Fruit fly (Drosophila melanogaster): ENCODE results near the gene Gr63a.
A peak's percentile ranks its signal among the peaks of the same experiment; 100 is the strongest.

Gr63a gene

dm6 chr3L:3927462-3927861, 31.1 kb upstream of the Gr63a start:
- TF ChIP-seq noc (tag; optimal IDR thresholded peaks at IDR 0.05), result no peak

- TF ChIP-seq noc (tag; optimal IDR thresholded peaks at IDR 0.05), result no peak
Observed at dm6 chr3L:3926191-3926765, 29.9 kb upstream of the Gr63a start.

- TF ChIP-seq noc (tag; optimal IDR thresholded peaks at IDR 0.05), result peak; percentile 54
Observed at dm6 chr3L:3925487-3925886, 29.1 kb upstream of the Gr63a start.

- TF ChIP-seq noc (tag; optimal IDR thresholded peaks at IDR 0.05), result peak; percentile 35
Observed at dm6 chr3L:3923631-3924274, 27.4 kb upstream of the Gr63a start.

- no peak for TF ChIP-seq noc (tag; optimal IDR thresholded peaks at IDR 0.05)
Observed at dm6 chr3L:3912134-3912533, 15.7 kb upstream of the Gr63a start.

- no peak for TF ChIP-seq noc (tag; optimal IDR thresholded peaks at IDR 0.05)
Observed at dm6 chr3L:3909831-3910230, 13.4 kb upstream of the Gr63a start, which contains the start of gene mge. Gene mge (minus strand): TSS chr3L:3909931.

dm6 chr3L:3908838-3909810, 12.7 kb upstream of the Gr63a start:
- TF ChIP-seq noc (tag; optimal IDR thresholded peaks at IDR 0.05), result no peak

- TF ChIP-seq noc (tag; optimal IDR thresholded peaks at IDR 0.05), result no peak
Observed at dm6 chr3L:3905111-3905510, 8.7 kb upstream of the Gr63a start, which contains the start of gene ida. Gene ida (plus strand): TSS chr3L:3905344.

- TF ChIP-seq noc (tag; optimal IDR thresholded peaks at IDR 0.05), result no peak
Observed at dm6 chr3L:3903301-3903700, 6.9 kb upstream of the Gr63a start, which contains the start of gene Sc2. Gene Sc2 (plus strand): TSS chr3L:3903492.

dm6 chr3L:3902491-3903198, 6.2 kb upstream of the Gr63a start, which contains the start of gene Ubi-p63E:
Gene Ubi-p63E (minus strand): TSS chr3L:3903184.
- no peak for TF ChIP-seq noc (tag; optimal IDR thresholded peaks at IDR 0.05)

dm6 chr3L:3901865-3902490, 5.6 kb upstream of the Gr63a start:
- no peak for TF ChIP-seq noc (tag; optimal IDR thresholded peaks at IDR 0.05)

dm6 chr3L:3898978-3899377, 2.6 kb upstream of the Gr63a start, which contains the start of gene Ccz1:
Gene Ccz1 (minus strand): TSS chr3L:3899156.
- no peak for TF ChIP-seq noc (tag; optimal IDR thresholded peaks at IDR 0.05)

dm6 chr3L:3894413-3894812, 2.0 kb downstream of the Gr63a start:
- TF ChIP-seq noc (tag; optimal IDR thresholded peaks at IDR 0.05), result no peak

- TF ChIP-seq noc (tag; optimal IDR thresholded peaks at IDR 0.05), result peak; percentile 16
Observed at dm6 chr3L:3892154-3892624, 4.2 kb downstream of the Gr63a start, which contains the start of gene Fie. Gene Fie (plus strand): TSS chr3L:3892574.

dm6 chr3L:3890860-3891259, 5.5 kb downstream of the Gr63a start:
- TF ChIP-seq noc (tag; optimal IDR thresholded peaks at IDR 0.05), result no peak
